Worm (Caenorhabditis elegans) whole organism, L3 larva: Measurements from ENCODE around the gene Y48A6C.4.

ENCODE experiments used
- R02D3.7 ChIP-seq: fragments of 150-350 bp; optimal IDR thresholded peaks from 2 replicates; lab custom pipeline; 2014; ENCODE audit warnings: missing biosample characterization, missing genetic modification characterization
- ceh-82 ChIP-seq: fragments of 150-350 bp; optimal IDR thresholded peaks from 2 replicates; lab custom pipeline; 2014; ENCODE audit warnings: missing biosample characterization, missing genetic modification characterization
- nhr-77 ChIP-seq: fragments of 150-350 bp; optimal IDR thresholded peaks from 2 replicates; lab custom pipeline; 2014; ENCODE audit warnings: missing biosample characterization, missing genetic modification characterization
- snpc-4 ChIP-seq: fragments of 150-350 bp; optimal IDR thresholded peaks from 2 replicates; lab custom pipeline; 2014; ENCODE audit warnings: missing biosample characterization, missing genetic modification characterization
- unc-39 ChIP-seq: sonication (generic microtip); optimal IDR thresholded peaks from 4 replicates; lab custom pipeline; 2017; ENCODE audit warnings: missing biosample characterization, missing genetic modification characterization
- unc-62 ChIP-seq: fragments of 150-350 bp; sonication (generic microtip); optimal IDR thresholded peaks from 4 replicates; lab custom pipeline; 2014; ENCODE audit warnings: missing biosample characterization, missing genetic modification reagents, missing genetic modification characterization
- ztf-11 ChIP-seq: fragments of 150-350 bp; optimal IDR thresholded peaks from 2 replicates; lab custom pipeline; 2014; ENCODE audit warnings: missing biosample characterization, missing genetic modification characterization
- ztf-4 ChIP-seq: fragments of 150-350 bp; optimal IDR thresholded peaks from 2 replicates; lab custom pipeline; 2014; ENCODE audit warnings: missing biosample characterization, missing genetic modification characterization

DNA sequence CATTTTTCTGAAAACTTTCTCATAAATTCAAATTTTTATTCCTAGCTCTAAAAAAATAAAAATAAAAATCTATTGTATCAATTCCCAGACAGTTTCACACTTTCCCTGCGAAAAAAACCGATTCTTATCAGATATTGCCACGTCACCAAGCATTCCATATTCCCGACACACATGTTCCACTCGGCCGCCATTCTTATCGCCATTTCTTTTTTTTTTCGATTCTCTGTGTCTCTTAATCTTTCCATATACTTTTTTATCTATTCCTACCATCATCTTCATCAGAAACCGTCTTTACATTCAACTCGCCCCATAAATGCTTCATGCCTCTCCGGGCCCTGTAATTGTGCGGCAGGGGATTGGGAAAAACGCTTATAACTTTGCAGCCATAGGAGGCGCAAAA, 32.2 kb upstream of the Y48A6C.4 start:
- TF ChIP-seq snpc-4 = no peak
- no peak for TF ChIP-seq unc-62 (GFP tag; lab: Kevin White, UChicago)
- no peak for TF ChIP-seq ztf-11 (tag; lab: Kevin White, UChicago)
- TF ChIP-seq nhr-77 (tag; lab: Kevin White, UChicago) = no peak
- no peak for TF ChIP-seq ceh-82
- TF ChIP-seq unc-39 (tag; lab: Kevin White, UChicago) = no peak
- no peak for TF ChIP-seq R02D3.7 (tag; lab: Kevin White, UChicago)
- no peak for TF ChIP-seq ztf-4
